Fruit fly (Drosophila melanogaster): ENCODE data around the gene r.

- TF ChIP-seq Hr51 (GFP tag; optimal IDR thresholded peaks at IDR 0.05) (no peak), slou (GFP tag; optimal IDR thresholded peaks at IDR 0.05) (no peak), NC2α (GFP tag; optimal IDR thresholded peaks at IDR 0.05) (no peak), fd96Cb (tag; optimal IDR thresholded peaks at IDR 0.05) (no peak)
These were observed 33.7 kb upstream of the r start, which contains the start of gene CG9782 for dm6 chrX:16621462-16621861.
